Worm (Caenorhabditis elegans) whole organism, L2 larva: ENCODE measurements around the gene uev-2.

Experiments used
- lsy-2 ChIP-seq, 2 experiments: fragments of 150-350 bp in 1 of 2; sonication (generic microtip) in 1 of 2; optimal IDR thresholded peaks; 2 replicates each; lab custom pipeline; 2014 to 2017; ENCODE audit warnings: missing biosample characterization in 2 of 2, missing genetic modification characterization in 2 of 2
- nhr-11 ChIP-seq: fragments of 150-350 bp; optimal IDR thresholded peaks from 2 replicates; lab custom pipeline; 2014; ENCODE audit warnings: missing biosample characterization, missing genetic modification characterization

- no peak for TF ChIP-seq nhr-11 (tag; lab: Kevin White, UChicago)
- TF ChIP-seq lsy-2 (tag; optimal IDR thresholded peaks at IDR 0.05; lab: Kevin White, UChicago), result no peak
Measured at ce11 chrIII:5546730-5547129, 36.2 kb upstream of the uev-2 start, which contains the start of gene F09F7.5.
